Worm (Caenorhabditis elegans) whole organism, mixed stage, embryonic: ENCODE measurements around the gene cdkl-1.

Experiments
- M03D4.4 ChIP-seq: sonication (generic microtip); optimal IDR thresholded peaks from 2 replicates; lab custom pipeline; 2017; ENCODE audit warnings: mild to moderate bottlenecking, missing genetic modification characterization, missing compliant biosample characterization
- ceh-43 ChIP-seq: fragments of 200-800 bp; sonication (Bioruptor generic); optimal IDR thresholded peaks from 2 replicates; lab custom pipeline; 2018; ENCODE audit warnings: mild to moderate bottlenecking, missing genetic modification characterization, moderate library complexity, missing compliant biosample characterization
- ceh-83 ChIP-seq: fragments of 200-800 bp; sonication (Bioruptor generic); optimal IDR thresholded peaks from 2 replicates; lab custom pipeline; 2018; ENCODE audit warnings: mild to moderate bottlenecking, missing genetic modification characterization, missing compliant biosample characterization
- ces-1 ChIP-seq: fragments of 150-350 bp; optimal IDR thresholded peaks from 2 replicates; lab custom pipeline; 2014; ENCODE audit warnings: missing biosample characterization, missing genetic modification reagents, missing genetic modification characterization
- elt-1 ChIP-seq: sonication (generic microtip); optimal IDR thresholded peaks from 2 replicates; lab custom pipeline; 2017; ENCODE audit warnings: missing genetic modification characterization, mild to moderate bottlenecking, missing compliant biosample characterization, antibody characterized with exemption, moderate library complexity, borderline replicate concordance; ENCODE audit not compliant: insufficient read depth
- flh-1 ChIP-seq: fragments of 200-800 bp; sonication (Bioruptor generic); optimal IDR thresholded peaks from 2 replicates; lab custom pipeline; 2018; ENCODE audit warnings: mild to moderate bottlenecking, missing genetic modification characterization, moderate library complexity, missing compliant biosample characterization
- ham-2 ChIP-seq: fragments of 200-800 bp; sonication (Bioruptor generic); optimal IDR thresholded peaks from 2 replicates; lab custom pipeline; 2018; ENCODE audit warnings: mild to moderate bottlenecking, missing genetic modification characterization, missing compliant biosample characterization
- lin-13 ChIP-seq: fragments of 150-350 bp; optimal IDR thresholded peaks from 2 replicates; lab custom pipeline; 2014; ENCODE audit warnings: missing biosample characterization, missing genetic modification characterization
- lin-32 ChIP-seq: fragments of 200-800 bp; sonication (Bioruptor generic); optimal IDR thresholded peaks from 2 replicates; lab custom pipeline; 2018; ENCODE audit warnings: mild to moderate bottlenecking, missing genetic modification characterization, missing compliant biosample characterization
- lsy-2 ChIP-seq: fragments of 150-350 bp; optimal IDR thresholded peaks from 2 replicates; lab custom pipeline; 2014; ENCODE audit warnings: missing biosample characterization, missing genetic modification characterization
- mab-5 ChIP-seq: fragments of 150-350 bp; optimal IDR thresholded peaks from 2 replicates; lab custom pipeline; 2014; ENCODE audit warnings: missing biosample characterization, missing genetic modification characterization
- mls-2 ChIP-seq: sonication (generic microtip); optimal IDR thresholded peaks from 2 replicates; lab custom pipeline; 2016; ENCODE audit warnings: mild to moderate bottlenecking, missing genetic modification characterization, moderate library complexity, missing compliant biosample characterization
- nhr-12 ChIP-seq: fragments of 150-350 bp; optimal IDR thresholded peaks from 2 replicates; lab custom pipeline; 2014; ENCODE audit warnings: missing biosample characterization, missing genetic modification characterization
- nhr-2 ChIP-seq: fragments of 150-350 bp; optimal IDR thresholded peaks from 2 replicates; lab custom pipeline; 2014; ENCODE audit warnings: missing biosample characterization, missing genetic modification characterization
- nhr-237 ChIP-seq: fragments of 150-350 bp; optimal IDR thresholded peaks from 2 replicates; lab custom pipeline; 2014; ENCODE audit warnings: missing biosample characterization, missing genetic modification characterization
- nhr-76 ChIP-seq: sonication (generic microtip); optimal IDR thresholded peaks from 2 replicates; lab custom pipeline; 2017; ENCODE audit warnings: missing biosample characterization, missing genetic modification characterization
- sem-2 ChIP-seq: fragments of 200-800 bp; sonication (Bioruptor generic); optimal IDR thresholded peaks from 2 replicates; lab custom pipeline; 2018; ENCODE audit warnings: mild to moderate bottlenecking, missing genetic modification characterization, missing compliant biosample characterization
- snpc-4 ChIP-seq: fragments of 150-350 bp; optimal IDR thresholded peaks from 2 replicates; lab custom pipeline; 2014; ENCODE audit warnings: missing biosample characterization, missing genetic modification characterization
- sptf-1 ChIP-seq: sonication (generic microtip); optimal IDR thresholded peaks from 2 replicates; lab custom pipeline; 2017; ENCODE audit warnings: mild to moderate bottlenecking, missing genetic modification characterization, moderate library complexity, missing compliant biosample characterization
- tbx-8 ChIP-seq: fragments of 200-800 bp; sonication (Bioruptor generic); optimal IDR thresholded peaks from 2 replicates; lab custom pipeline; 2018; ENCODE audit warnings: mild to moderate bottlenecking, missing genetic modification characterization, moderate library complexity, missing compliant biosample characterization
- unc-120 ChIP-seq: sonication (generic microtip); optimal IDR thresholded peaks from 2 replicates; lab custom pipeline; 2017; ENCODE audit warnings: missing genetic modification characterization, missing compliant biosample characterization; ENCODE audit not compliant: poor library complexity, severe bottlenecking
- unc-39 ChIP-seq: fragments of 150-350 bp; optimal IDR thresholded peaks from 2 replicates; lab custom pipeline; 2014; ENCODE audit warnings: missing biosample characterization, missing genetic modification characterization
- unc-62 ChIP-seq: fragments of 150-350 bp; optimal IDR thresholded peaks from 2 replicates; lab custom pipeline; 2014; ENCODE audit warnings: missing biosample characterization, missing genetic modification reagents, missing genetic modification characterization
- zip-8 ChIP-seq: fragments of 150-350 bp; optimal IDR thresholded peaks from 2 replicates; lab custom pipeline; 2014; ENCODE audit warnings: missing biosample characterization, missing genetic modification characterization
- ztf-11 ChIP-seq: fragments of 150-350 bp; optimal IDR thresholded peaks from 2 replicates; lab custom pipeline; 2014; ENCODE audit warnings: missing biosample characterization, missing genetic modification characterization

Gene cdkl-1

DNA sequence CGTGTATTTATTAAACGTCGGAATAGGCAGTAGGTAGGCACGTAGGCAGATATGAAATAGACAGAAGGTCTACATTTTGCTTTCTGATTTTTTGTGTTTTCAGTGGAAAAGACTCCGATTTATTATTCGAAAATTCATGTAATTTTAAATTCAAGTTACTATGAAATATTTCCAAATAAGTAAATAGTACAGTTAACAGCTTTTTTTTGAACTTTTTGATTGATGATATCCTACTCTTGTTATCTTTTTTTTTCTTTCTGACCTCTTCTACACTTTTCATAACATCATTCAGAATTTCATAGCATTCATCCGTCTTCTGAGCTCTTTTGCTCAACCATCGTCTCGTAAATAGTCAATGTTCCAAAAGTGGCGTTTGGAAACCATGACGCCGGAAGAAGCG lies at the start of gene cdkl-1:
Gene cdkl-1, plus strand, starts transcription at position 301 of the 400 bp plus-strand sequence.
- no peak for TF ChIP-seq elt-1 (tag; lab: Kevin White, UChicago)
- TF ChIP-seq sptf-1 (tag; lab: Kevin White, UChicago): no peak
- TF ChIP-seq zip-8 (tag; lab: Kevin White, UChicago): no peak
- no peak for TF ChIP-seq lin-13
- TF ChIP-seq M03D4.4 (tag; lab: Kevin White, UChicago): no peak
- no peak for TF ChIP-seq mab-5 (tag; lab: Kevin White, UChicago)
- TF ChIP-seq ceh-83 (GFP tag; lab: Kevin White, UChicago): no peak
- no peak for TF ChIP-seq flh-1 (GFP tag; lab: Kevin White, UChicago)
- TF ChIP-seq ztf-11 (tag; lab: Kevin White, UChicago): no peak
- TF ChIP-seq unc-120 (tag; lab: Kevin White, UChicago): no peak
- TF ChIP-seq, all 35 proteins: peak for 0

DNA sequence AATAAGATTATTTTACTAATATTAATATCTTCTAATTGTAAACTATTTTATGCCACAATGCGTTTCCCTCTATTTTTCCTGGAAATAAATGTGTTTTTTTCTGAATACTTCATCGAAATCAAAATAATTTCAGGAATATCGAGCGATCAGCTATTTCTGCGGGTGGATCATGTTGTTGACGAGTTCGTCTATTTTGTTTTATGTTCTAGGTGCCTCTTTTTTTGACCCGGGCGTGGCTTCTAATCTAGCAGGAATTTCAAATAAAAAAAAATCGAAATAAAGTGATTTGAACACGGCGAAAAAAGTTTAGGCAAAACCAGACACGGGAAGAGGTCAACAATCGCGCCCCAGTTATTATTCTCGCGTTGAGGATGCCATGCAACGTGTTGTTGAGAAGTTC lies 46.8 kb upstream of the cdkl-1 start, which contains the start of gene T04C12.33:
Gene T04C12.33, plus strand, starts transcription at position 301 of the 400 bp plus-strand sequence.
- TF ChIP-seq mls-2 (tag; lab: Kevin White, UChicago) (no peak), sptf-1 (tag; lab: Kevin White, UChicago) (no peak), lin-13 (no peak), lin-32 (GFP tag; lab: Kevin White, UChicago) (no peak), zip-8 (tag; lab: Kevin White, UChicago) (no peak), ceh-43 (GFP tag; lab: Kevin White, UChicago) (no peak), nhr-237 (tag; lab: Kevin White, UChicago) (no peak), unc-120 (tag; lab: Kevin White, UChicago) (no peak), ham-2 (GFP tag; lab: Kevin White, UChicago) (no peak), nhr-76 (tag; lab: Kevin White, UChicago) (no peak), unc-39 (tag; lab: Kevin White, UChicago) (no peak), lsy-2 (tag; lab: Kevin White, UChicago) (no peak), nhr-2 (no peak), sem-2 (GFP tag; lab: Kevin White, UChicago) (no peak), flh-1 (GFP tag; lab: Kevin White, UChicago) (no peak), snpc-4 (tag; lab: Kevin White, UChicago) (no peak), unc-62 (no peak)

- no peak for TF ChIP-seq lsy-2 (tag; lab: Kevin White, UChicago)
- TF ChIP-seq mab-5 (tag; lab: Kevin White, UChicago): no peak
- TF ChIP-seq, all 35 proteins: peak for 0
Observed at ce11 chrV:11053827-11054226, 44.9 kb upstream of the cdkl-1 start, which contains the start of gene T04C12.7. TSS of gene T04C12.7 (plus strand) at chrV:11054127.

DNA sequence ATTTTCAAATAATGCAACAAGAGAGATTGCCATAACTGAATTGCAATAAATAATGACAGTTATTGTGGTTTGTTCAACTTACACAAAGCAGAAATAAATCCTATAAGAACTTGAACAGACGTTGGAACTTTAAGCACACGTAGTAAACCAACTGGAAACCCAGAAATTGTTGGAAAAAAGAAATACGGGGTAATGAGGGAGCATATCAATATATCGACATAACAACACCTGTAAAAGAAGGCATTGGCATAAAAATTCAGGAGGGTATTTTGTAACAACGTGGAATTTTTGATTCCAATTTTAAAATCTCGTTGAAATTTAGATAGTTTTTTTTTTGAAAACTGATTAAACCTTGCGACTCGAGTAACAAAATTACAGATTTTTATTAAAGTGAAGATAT lies 42.2 kb upstream of the cdkl-1 start:
- TF ChIP-seq unc-62 (no peak), lin-13 (no peak), unc-120 (tag; lab: Kevin White, UChicago) (no peak), tbx-8 (no peak), M03D4.4 (tag; lab: Kevin White, UChicago) (no peak), lsy-2 (tag; lab: Kevin White, UChicago) (no peak), nhr-2 (no peak), ztf-11 (tag; lab: Kevin White, UChicago) (no peak), sem-2 (GFP tag; lab: Kevin White, UChicago) (no peak), nhr-12 (tag; lab: Kevin White, UChicago) (no peak), snpc-4 (tag; lab: Kevin White, UChicago) (no peak)

- TF ChIP-seq lsy-2 (tag; lab: Kevin White, UChicago): no peak
- no peak for TF ChIP-seq unc-39 (tag; lab: Kevin White, UChicago)
- TF ChIP-seq ceh-43 (GFP tag; lab: Kevin White, UChicago): no peak
- no peak for TF ChIP-seq unc-62
- no peak for TF ChIP-seq sem-2 (GFP tag; lab: Kevin White, UChicago)
- no peak for TF ChIP-seq ces-1
- no peak for TF ChIP-seq lin-32 (GFP tag; lab: Kevin White, UChicago)
- TF ChIP-seq tbx-8: no peak
Observed at ce11 chrV:11057043-11057442, 41.7 kb upstream of the cdkl-1 start, which contains the start of gene srh-75. TSS of gene srh-75 (minus strand) at chrV:11057143.

ce11 chrV:11059180-11059579 lies 39.5 kb upstream of the cdkl-1 start, which contains the start of gene T04C12.1:
TSS of gene T04C12.1 (minus strand) at chrV:11059269.
- TF ChIP-seq nhr-237 (tag; lab: Kevin White, UChicago) (no peak), sem-2 (GFP tag; lab: Kevin White, UChicago) (no peak)
